Worm (Caenorhabditis elegans) whole organism, young adult: ENCODE data around the gene C25H3.15.
A peak's percentile ranks its signal among the peaks of the same experiment; 100 is the strongest.

Experiments
- B0019.2 ChIP-seq: fragments of 200-800 bp; sonication (Bioruptor generic); conservative IDR thresholded peaks from 2 replicates; pipeline ENCODE4 v1.3.6; 2022; ENCODE audit warnings: missing genetic modification reagents, missing genetic modification characterization, missing compliant biosample characterization
- C06A6.2 ChIP-seq: fragments of 200-800 bp; sonication (Bioruptor generic); conservative IDR thresholded peaks from 2 replicates; pipeline ENCODE4 v1.3.6; 2022; ENCODE audit warnings: missing genetic modification characterization, missing compliant biosample characterization
- C17E4.6 ChIP-seq: fragments of 200-800 bp; sonication (Bioruptor generic); IDR thresholded peaks from 2 replicates; pipeline ENCODE4 v1.3.6; 2022; ENCODE audit warnings: missing genetic modification reagents, missing genetic modification characterization, missing compliant biosample characterization
- F23B12.7 ChIP-seq: sonication (generic microtip); optimal IDR thresholded peaks from 2 replicates; lab custom pipeline; 2017; ENCODE audit warnings: missing genetic modification characterization, mild to moderate bottlenecking, missing compliant biosample characterization, antibody characterized with exemption, moderate library complexity; ENCODE audit not compliant: insufficient read depth
- F37B4.10 ChIP-seq: fragments of 200-800 bp; sonication (Bioruptor generic); IDR thresholded peaks from 2 replicates; pipeline ENCODE4 v1.3.6; 2022; ENCODE audit warnings: missing genetic modification characterization, missing compliant biosample characterization
- F39B2.1 ChIP-seq: fragments of 200-800 bp; sonication (Bioruptor generic); IDR thresholded peaks from 2 replicates; pipeline ENCODE4 v1.3.6; 2022; ENCODE audit warnings: missing genetic modification reagents, missing genetic modification characterization, missing compliant biosample characterization
- F49E8.2 ChIP-seq: sonication (generic microtip); optimal IDR thresholded peaks from 3 replicates; lab custom pipeline; 2017; ENCODE audit warnings: missing genetic modification characterization, mild to moderate bottlenecking, missing compliant biosample characterization, antibody characterized with exemption, moderate library complexity; ENCODE audit not compliant: insufficient read depth
- F52B5.7 ChIP-seq: sonication (generic microtip); optimal IDR thresholded peaks from 2 replicates; lab custom pipeline; 2016; ENCODE audit warnings: mild to moderate bottlenecking, missing genetic modification characterization, missing compliant biosample characterization
- K11D2.4 ChIP-seq: fragments of 200-800 bp; sonication (Bioruptor generic); IDR thresholded peaks from 2 replicates; pipeline ENCODE4 v1.3.6; 2022; ENCODE audit warnings: missing genetic modification reagents, missing genetic modification characterization, missing compliant biosample characterization
- T26A5.8 ChIP-seq: sonication (generic microtip); optimal IDR thresholded peaks from 2 replicates; lab custom pipeline; 2016; ENCODE audit warnings: missing genetic modification characterization, missing compliant biosample characterization
- Y56A3A.18 ChIP-seq: fragments of 200-800 bp; sonication (Bioruptor generic); IDR thresholded peaks from 2 replicates; pipeline ENCODE4 v1.3.6; 2022; ENCODE audit warnings: missing genetic modification reagents, missing genetic modification characterization, missing compliant biosample characterization
- aptf-2 ChIP-seq: fragments of 200-800 bp; sonication (Bioruptor generic); conservative IDR thresholded peaks from 2 replicates; pipeline ENCODE4 v1.3.6; 2022; ENCODE audit warnings: missing genetic modification reagents, missing genetic modification characterization, missing compliant biosample characterization
- aptf-3 ChIP-seq: fragments of 200-800 bp; sonication (Bioruptor generic); IDR thresholded peaks from 2 replicates; pipeline ENCODE4 v1.3.6; 2022; ENCODE audit warnings: missing genetic modification characterization, missing compliant biosample characterization
- attf-3 ChIP-seq: fragments of 200-800 bp; sonication (Bioruptor generic); conservative IDR thresholded peaks from 2 replicates; pipeline ENCODE4 v1.3.6; 2022; ENCODE audit warnings: missing genetic modification reagents, missing genetic modification characterization, missing compliant biosample characterization
- cebp-1 ChIP-seq, 2 experiments: fragments of 200-800 bp in 1 of 2; sonication (Bioruptor generic) in 1 of 2; sonication (generic microtip) in 1 of 2; IDR thresholded peaks in 1 of 2; optimal IDR thresholded peaks in 1 of 2; 2 replicates each; pipeline versions ENCODE4 v1.3.6 to Lab custom; 2017 to 2022; ENCODE audit warnings: missing compliant biosample characterization in 2 of 2, missing genetic modification characterization in 2 of 2, mild to moderate bottlenecking in 1 of 2, missing genetic modification reagents in 1 of 2, moderate library complexity in 1 of 2
- cebp-2 ChIP-seq: fragments of 200-800 bp; sonication (Bioruptor generic); IDR thresholded peaks from 2 replicates; pipeline ENCODE4 v1.3.6; 2022; ENCODE audit warnings: missing genetic modification characterization, missing compliant biosample characterization
- ceh-58 ChIP-seq: fragments of 200-800 bp; sonication (Bioruptor generic); IDR thresholded peaks from 2 replicates; pipeline ENCODE4 v1.3.6; 2022; ENCODE audit warnings: missing genetic modification characterization, missing compliant biosample characterization
- ceh-79 ChIP-seq: sonication (generic microtip); optimal IDR thresholded peaks from 2 replicates; lab custom pipeline; 2017; ENCODE audit warnings: mild to moderate bottlenecking, missing genetic modification characterization, missing compliant biosample characterization
- chd-7 ChIP-seq: sonication (generic microtip); optimal IDR thresholded peaks from 2 replicates; lab custom pipeline; 2016; ENCODE audit warnings: mild to moderate bottlenecking, missing genetic modification characterization, moderate library complexity, missing compliant biosample characterization
- die-1 ChIP-seq: sonication (generic microtip); optimal IDR thresholded peaks from 2 replicates; lab custom pipeline; 2016; ENCODE audit warnings: missing genotype, mild to moderate bottlenecking, missing genetic modification characterization, missing compliant biosample characterization
- efl-1 ChIP-seq: fragments of 150-350 bp; optimal IDR thresholded peaks from 2 replicates; lab custom pipeline; 2014; ENCODE audit warnings: missing biosample characterization, missing genetic modification reagents, missing genetic modification characterization
- ets-4 ChIP-seq: fragments of 200-800 bp; sonication (Bioruptor generic); optimal IDR thresholded peaks from 2 replicates; lab custom pipeline; 2018; ENCODE audit warnings: mild to moderate bottlenecking, missing genetic modification characterization, missing compliant biosample characterization
- hlh-12 ChIP-seq: sonication (generic microtip); optimal IDR thresholded peaks from 2 replicates; lab custom pipeline; 2016; ENCODE audit warnings: missing genetic modification characterization, missing compliant biosample characterization
- hrde-1 ChIP-seq: sonication (generic microtip); optimal IDR thresholded peaks from 2 replicates; lab custom pipeline; 2016; ENCODE audit warnings: missing genetic modification characterization, mild to moderate bottlenecking, missing compliant biosample characterization, moderate library complexity, missing genotype, missing genetic modification reagents, borderline replicate concordance
- let-526 ChIP-seq: fragments of 200-800 bp; sonication (Bioruptor generic); IDR thresholded peaks from 2 replicates; pipeline ENCODE4 v1.3.6; 2022; ENCODE audit warnings: missing genetic modification reagents, missing genetic modification characterization, missing compliant biosample characterization
- lir-1 ChIP-seq: fragments of 200-800 bp; sonication (Bioruptor generic); conservative IDR thresholded peaks from 2 replicates; pipeline ENCODE4 v1.3.6; 2022; ENCODE audit warnings: missing genetic modification reagents, missing genetic modification characterization, missing compliant biosample characterization
- madf-10 ChIP-seq: sonication (generic microtip); optimal IDR thresholded peaks from 2 replicates; lab custom pipeline; 2016; ENCODE audit warnings: mild to moderate bottlenecking, missing genetic modification characterization, missing compliant biosample characterization
- madf-8 ChIP-seq: fragments of 200-800 bp; sonication (Bioruptor generic); conservative IDR thresholded peaks from 2 replicates; pipeline ENCODE4 v1.3.6; 2022; ENCODE audit warnings: missing genetic modification reagents, missing genetic modification characterization, missing compliant biosample characterization
- mcd-1 ChIP-seq: fragments of 200-800 bp; sonication (Bioruptor generic); IDR thresholded peaks from 2 replicates; pipeline ENCODE4 v1.3.6; 2022; ENCODE audit warnings: missing genetic modification reagents, missing genetic modification characterization, missing compliant biosample characterization
- mxl-1 ChIP-seq: sonication (generic microtip); optimal IDR thresholded peaks from 2 replicates; lab custom pipeline; 2016; ENCODE audit warnings: missing genetic modification characterization, missing compliant biosample characterization
- nfyb-1 ChIP-seq: fragments of 200-800 bp; sonication (Bioruptor generic); IDR thresholded peaks from 2 replicates; pipeline ENCODE4 v1.3.6; 2022; ENCODE audit warnings: missing genetic modification reagents, missing genetic modification characterization, missing compliant biosample characterization
- nhr-27 ChIP-seq: fragments of 200-800 bp; sonication (Bioruptor generic); optimal IDR thresholded peaks from 2 replicates; lab custom pipeline; 2018; ENCODE audit warnings: mild to moderate bottlenecking, missing genetic modification characterization, moderate library complexity, missing compliant biosample characterization
- rec-8 ChIP-seq, 2 experiments: sonication (generic microtip); optimal IDR thresholded peaks; 2 replicates each; lab custom pipeline; 2016; ENCODE audit warnings: mild to moderate bottlenecking in 2 of 2, missing genetic modification characterization in 2 of 2, missing genetic modification reagents in 2 of 2, missing genotype in 2 of 2, missing biosample characterization in 1 of 2, missing compliant biosample characterization in 1 of 2, moderate library complexity in 1 of 2
- rpc-1 ChIP-seq, 2 experiments: fragments of 150-350 bp in 1 of 2; sonication (generic microtip) in 1 of 2; optimal IDR thresholded peaks; 2 replicates each; lab custom pipeline; 2014 to 2018; ENCODE audit warnings: missing biosample characterization in 1 of 2, missing genetic modification characterization in 1 of 2, missing genetic modification reagents in 1 of 2, missing genotype in 1 of 2
- sdz-38 ChIP-seq: sonication (generic microtip); optimal IDR thresholded peaks from 2 replicates; lab custom pipeline; 2016; ENCODE audit warnings: missing genotype, missing genetic modification characterization, missing compliant biosample characterization
- snpc-1.1 ChIP-seq: sonication (generic microtip); optimal IDR thresholded peaks from 2 replicates; lab custom pipeline; 2017; ENCODE audit warnings: missing genetic modification characterization, mild to moderate bottlenecking, missing compliant biosample characterization, antibody characterized with exemption, moderate library complexity, missing genotype, missing genetic modification reagents; ENCODE audit not compliant: insufficient read depth
- snpc-1.3 ChIP-seq: sonication (generic microtip); optimal IDR thresholded peaks from 2 replicates; lab custom pipeline; 2017; ENCODE audit warnings: missing genetic modification characterization, mild to moderate bottlenecking, missing compliant biosample characterization, antibody characterized with exemption, moderate library complexity, missing genotype, missing genetic modification reagents; ENCODE audit not compliant: insufficient read depth
- snpc-3.4 ChIP-seq: sonication (generic microtip); optimal IDR thresholded peaks from 2 replicates; lab custom pipeline; 2017; ENCODE audit warnings: missing genetic modification characterization, mild to moderate bottlenecking, missing compliant biosample characterization, antibody characterized with exemption, moderate library complexity, missing genotype, missing genetic modification reagents
- snpc-4 ChIP-seq, 5 experiments: fragments of 150-350 bp in 1 of 5; sonication (generic microtip) in 4 of 5; optimal IDR thresholded peaks; 2 replicates each; lab custom pipeline; 2014 to 2018; ENCODE audit warnings: missing genetic modification characterization in 5 of 5, missing biosample characterization in 3 of 5, antibody characterized with exemption in 2 of 5, mild to moderate bottlenecking in 2 of 5, missing compliant biosample characterization in 2 of 5, missing genotype in 2 of 5, moderate library complexity in 2 of 5, missing genetic modification reagents in 1 of 5
- sptf-2 ChIP-seq: fragments of 200-800 bp; sonication (Bioruptor generic); optimal IDR thresholded peaks from 2 replicates; lab custom pipeline; 2018; ENCODE audit warnings: mild to moderate bottlenecking, missing genetic modification characterization, missing compliant biosample characterization
- tbp1 ChIP-seq: fragments of 200-800 bp; sonication (Bioruptor generic); optimal IDR thresholded peaks from 2 replicates; lab custom pipeline; 2018; ENCODE audit warnings: mild to moderate bottlenecking, missing genetic modification characterization, missing compliant biosample characterization
- ztf-18 ChIP-seq: sonication (generic microtip); optimal IDR thresholded peaks from 2 replicates; lab custom pipeline; 2016; ENCODE audit warnings: missing genotype, mild to moderate bottlenecking, missing genetic modification characterization, missing compliant biosample characterization
- ztf-25 ChIP-seq: fragments of 200-800 bp; sonication (Bioruptor generic); IDR thresholded peaks from 2 replicates; pipeline ENCODE4 v1.3.6; 2022; ENCODE audit warnings: missing genetic modification reagents, missing genetic modification characterization, missing compliant biosample characterization
- ztf-28 ChIP-seq: fragments of 200-800 bp; sonication (Bioruptor generic); IDR thresholded peaks from 2 replicates; pipeline ENCODE4 v1.3.6; 2022; ENCODE audit warnings: missing genetic modification reagents, missing genetic modification characterization, missing compliant biosample characterization
- ztf-3 ChIP-seq: fragments of 200-800 bp; sonication (Bioruptor generic); optimal IDR thresholded peaks from 2 replicates; lab custom pipeline; 2018; ENCODE audit warnings: mild to moderate bottlenecking, missing genetic modification characterization, missing compliant biosample characterization

The C25H3.15 gene

DNA sequence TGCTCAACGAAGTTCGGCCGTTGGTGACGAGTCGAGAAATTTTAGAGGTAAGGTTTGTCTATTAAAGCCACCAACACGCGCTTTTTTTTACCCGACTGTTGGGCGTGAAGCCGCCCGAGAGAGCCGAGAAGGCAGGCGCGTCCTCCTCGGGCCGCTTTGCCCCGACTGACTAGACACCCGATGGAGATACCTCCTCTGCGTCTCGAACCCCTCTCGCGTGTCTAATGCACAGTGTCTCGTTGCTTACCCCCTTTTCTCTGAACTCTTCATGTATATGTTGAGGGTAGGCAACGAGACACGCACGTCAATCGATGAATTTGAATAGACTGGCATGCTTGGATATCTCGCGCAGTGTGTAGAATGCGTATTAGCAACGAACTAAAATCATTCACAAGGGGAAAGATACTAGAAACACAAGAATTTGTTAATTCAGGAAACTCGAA, 3.4 kb upstream of the C25H3.15 start:
- TF ChIP-seq snpc-1.3, result no peak
- peak; percentile 33 for TF ChIP-seq F49E8.2
- TF ChIP-seq ztf-25 (GFP tag; lab: Robert Waterston, UW), result peak; percentile 95; the same call in 1 of the 2 replicates
- peak; percentile 36 to 42 for TF ChIP-seq rec-8 (tag; optimal IDR thresholded peaks at IDR 0.05; lab: Kevin White, UChicago)
- no peak for TF ChIP-seq efl-1
- TF ChIP-seq tbp1, result peak; percentile 71
- TF ChIP-seq die-1 (tag; lab: Kevin White, UChicago), result peak; percentile 77
- peak; percentile 91 for TF ChIP-seq mcd-1 (GFP tag; lab: Robert Waterston, UW)
- peak; percentile 92; the same call in 1 of the 2 replicates for TF ChIP-seq F37B4.10
- TF ChIP-seq snpc-3.4 (tag; lab: Kevin White, UChicago), result no peak
- TF ChIP-seq B0019.2 (GFP tag; lab: Robert Waterston, UW), result peak; percentile 67
- peak; percentile 69 for TF ChIP-seq ets-4 (GFP tag; lab: Kevin White, UChicago)
- no peak for TF ChIP-seq hlh-12 (tag; lab: Kevin White, UChicago)
- TF ChIP-seq sptf-2 (GFP tag; lab: Kevin White, UChicago), result no peak
- peak; percentile 98 for TF ChIP-seq nhr-27 (tag; lab: Kevin White, UChicago)
- peak; percentile 99 for TF ChIP-seq ceh-79 (tag; lab: Kevin White, UChicago)
- TF ChIP-seq C06A6.2, result peak; percentile 92
- TF ChIP-seq ztf-28 (GFP tag; lab: Robert Waterston, UW), result peak; percentile 93
- peak; percentile 51 for TF ChIP-seq snpc-4 (GFP tag; optimal IDR thresholded peaks at IDR 0.05; lab: Kevin White, UChicago)
- peak in 2 of 4 experiments; percentile 82 to 84 for TF ChIP-seq snpc-4 (tag; optimal IDR thresholded peaks at IDR 0.05; lab: Kevin White, UChicago)
- TF ChIP-seq Y56A3A.18, result peak; percentile 93
- TF ChIP-seq F52B5.7 (tag; lab: Kevin White, UChicago), result peak; percentile 100
- TF ChIP-seq F39B2.1 (GFP tag; lab: Robert Waterston, UW), result peak; percentile 90
- TF ChIP-seq F23B12.7 (tag; lab: Kevin White, UChicago), result no peak
- TF ChIP-seq madf-10 (tag; lab: Kevin White, UChicago), result peak; percentile 85
- peak; percentile 100 for TF ChIP-seq cebp-2 (GFP tag; lab: Robert Waterston, UW)
- peak; percentile 94 for TF ChIP-seq K11D2.4 (GFP tag; lab: Robert Waterston, UW)
- TF ChIP-seq hrde-1, result peak; percentile 94
- peak; percentile 74 for TF ChIP-seq attf-3 (GFP tag; lab: Robert Waterston, UW)
- TF ChIP-seq chd-7 (tag; lab: Kevin White, UChicago), result peak; percentile 99
- peak; percentile 97 for TF ChIP-seq let-526 (GFP tag; lab: Robert Waterston, UW)
- peak; percentile 97 for TF ChIP-seq ceh-58
- no peak for TF ChIP-seq snpc-1.1
- no peak for TF ChIP-seq sdz-38 (tag; lab: Kevin White, UChicago)
- peak; percentile 100 for TF ChIP-seq nfyb-1
- TF ChIP-seq ztf-3 (GFP tag; lab: Kevin White, UChicago), result peak; percentile 94
- TF ChIP-seq cebp-1 (GFP tag; IDR thresholded peaks at IDR 0.05; lab: Robert Waterston, UW), result peak; percentile 88
- TF ChIP-seq cebp-1 (tag; optimal IDR thresholded peaks at IDR 0.05; lab: Kevin White, UChicago), result peak; percentile 90
- no peak for TF ChIP-seq madf-8 (GFP tag; lab: Robert Waterston, UW)
- TF ChIP-seq aptf-3, result peak; percentile 99
- TF ChIP-seq ztf-18 (tag; lab: Kevin White, UChicago), result peak; percentile 28
- TF ChIP-seq lir-1 (GFP tag; lab: Robert Waterston, UW), result peak; percentile 79
- peak; percentile 67 for TF ChIP-seq mxl-1 (tag; lab: Kevin White, UChicago)
- peak; percentile 98 for TF ChIP-seq T26A5.8 (tag; lab: Kevin White, UChicago)
- TF ChIP-seq C17E4.6, result peak; percentile 95
- no peak for TF ChIP-seq rpc-1 (optimal IDR thresholded peaks at IDR 0.05; lab: Kevin White, UChicago)
- no peak for TF ChIP-seq rpc-1 (tag; optimal IDR thresholded peaks at IDR 0.05; lab: Kevin White, UChicago)
- peak; percentile 86 for TF ChIP-seq aptf-2 (GFP tag; lab: Robert Waterston, UW)
